Worm (Caenorhabditis elegans) whole organism, L1 larva: ENCODE data around the gene hil-1.

Experiments used
- Y116A8C.19 ChIP-seq: sonication (generic microtip); optimal IDR thresholded peaks from 2 replicates; lab custom pipeline; 2016; ENCODE audit warnings: missing compliant biosample characterization, missing genetic modification characterization, borderline replicate concordance
- aha-1 ChIP-seq: fragments of 150-350 bp; optimal IDR thresholded peaks from 2 replicates; lab custom pipeline; 2014; ENCODE audit warnings: missing biosample characterization, missing genetic modification characterization
- ama-1 ChIP-seq: fragments of 150-350 bp; optimal IDR thresholded peaks from 2 replicates; lab custom pipeline; 2014
- blmp-1 ChIP-seq: fragments of 150-350 bp; optimal IDR thresholded peaks from 2 replicates; lab custom pipeline; 2014; ENCODE audit warnings: missing biosample characterization, missing genetic modification characterization
- dpl-1 ChIP-seq, 3 experiments: fragments of 150-350 bp in 2 of 3; sonication (generic microtip) in 1 of 3; optimal IDR thresholded peaks; 2 replicates each; lab custom pipeline; 2014 to 2017; ENCODE audit warnings: missing biosample characterization in 3 of 3, missing genetic modification characterization in 3 of 3, missing genetic modification reagents in 3 of 3
- efl-1 ChIP-seq, 4 experiments: fragments of 150-350 bp; optimal IDR thresholded peaks in 3 of 4; peaks in 1 of 4; 1 replicate in 1 of 4; 2 replicates in 3 of 4; lab custom pipeline; 2014; ENCODE audit warnings: missing biosample characterization in 2 of 4, missing genetic modification characterization in 2 of 4, missing genetic modification reagents in 2 of 4
- efl-3 ChIP-seq: fragments of 200-800 bp; sonication (Bioruptor generic); optimal IDR thresholded peaks from 2 replicates; lab custom pipeline; 2018; ENCODE audit warnings: mild to moderate bottlenecking, missing genetic modification characterization, missing compliant biosample characterization
- egl-13 ChIP-seq: sonication (generic microtip); optimal IDR thresholded peaks from 2 replicates; lab custom pipeline; 2016; ENCODE audit warnings: missing genotype, missing genetic modification reagents, missing genetic modification characterization, missing compliant biosample characterization
- ets-5 ChIP-seq: fragments of 200-800 bp; sonication (Bioruptor generic); IDR thresholded peaks from 2 replicates; pipeline ENCODE4 v1.3.6; 2022; ENCODE audit warnings: missing genetic modification characterization, missing compliant biosample characterization
- fkh-4 ChIP-seq: sonication (generic microtip); optimal IDR thresholded peaks from 2 replicates; lab custom pipeline; 2016; ENCODE audit warnings: missing compliant biosample characterization, missing genetic modification characterization, borderline replicate concordance
- fkh-8 ChIP-seq: sonication (generic microtip); optimal IDR thresholded peaks from 2 replicates; lab custom pipeline; 2016; ENCODE audit warnings: mild to moderate bottlenecking, missing genetic modification characterization, missing compliant biosample characterization
- hpl-2 ChIP-seq: fragments of 150-350 bp; optimal IDR thresholded peaks from 2 replicates; lab custom pipeline; 2014; ENCODE audit warnings: missing biosample characterization, missing genetic modification reagents, missing genetic modification characterization
- isw-1 ChIP-seq: fragments of 200-800 bp; sonication (Bioruptor generic); IDR thresholded peaks from 2 replicates; pipeline ENCODE4 v1.3.6; 2022; ENCODE audit warnings: missing genetic modification characterization, missing compliant biosample characterization
- jun-1 ChIP-seq: fragments of 150-350 bp; optimal IDR thresholded peaks from 2 replicates; lab custom pipeline; 2014; ENCODE audit warnings: missing biosample characterization, missing genetic modification reagents, missing genetic modification characterization
- lin-35 ChIP-seq, 2 experiments: fragments of 150-350 bp; optimal IDR thresholded peaks; 2 replicates each; lab custom pipeline; 2014; ENCODE audit warnings: missing biosample characterization in 2 of 2, missing genetic modification characterization in 2 of 2, missing genetic modification reagents in 2 of 2
- lin-39 ChIP-seq: fragments of 150-350 bp; optimal IDR thresholded peaks from 2 replicates; lab custom pipeline; 2014; ENCODE audit warnings: missing biosample characterization, missing genetic modification reagents, missing genetic modification characterization
- lsy-2 ChIP-seq, 2 experiments: fragments of 150-350 bp; optimal IDR thresholded peaks; 2 replicates each; lab custom pipeline; 2014; ENCODE audit warnings: missing biosample characterization in 2 of 2, missing genetic modification characterization in 2 of 2
- nhr-11 ChIP-seq: fragments of 150-350 bp; optimal IDR thresholded peaks from 2 replicates; lab custom pipeline; 2014; ENCODE audit warnings: missing biosample characterization, missing genetic modification characterization
- nhr-237 ChIP-seq: fragments of 150-350 bp; optimal IDR thresholded peaks from 2 replicates; lab custom pipeline; 2014; ENCODE audit warnings: missing biosample characterization, missing genetic modification characterization
- nhr-47 ChIP-seq: sonication (generic microtip); optimal IDR thresholded peaks from 2 replicates; lab custom pipeline; 2016; ENCODE audit warnings: mild to moderate bottlenecking, missing genetic modification characterization, moderate library complexity, missing compliant biosample characterization
- nhr-90 ChIP-seq: sonication (generic microtip); optimal IDR thresholded peaks from 2 replicates; lab custom pipeline; 2016; ENCODE audit warnings: mild to moderate bottlenecking, missing genetic modification characterization, missing compliant biosample characterization; ENCODE audit not compliant: poor library complexity
- rnt-1 ChIP-seq: sonication (generic microtip); optimal IDR thresholded peaks from 2 replicates; lab custom pipeline; 2016; ENCODE audit warnings: mild to moderate bottlenecking, missing genetic modification characterization, moderate library complexity, missing compliant biosample characterization
- sox-4 ChIP-seq: sonication (generic microtip); optimal IDR thresholded peaks from 2 replicates; lab custom pipeline; 2016; ENCODE audit warnings: missing genetic modification characterization, missing compliant biosample characterization
- sptf-1 ChIP-seq: fragments of 150-350 bp; optimal IDR thresholded peaks from 2 replicates; lab custom pipeline; 2014; ENCODE audit warnings: missing biosample characterization, missing genetic modification characterization
- swsn-7 ChIP-seq: sonication (generic microtip); optimal IDR thresholded peaks from 2 replicates; lab custom pipeline; 2016; ENCODE audit warnings: missing genetic modification characterization, missing compliant biosample characterization
- unc-130 ChIP-seq: fragments of 150-350 bp; optimal IDR thresholded peaks from 2 replicates; lab custom pipeline; 2017; ENCODE audit warnings: missing biosample characterization, missing genetic modification characterization, inconsistent platforms
- unc-62 ChIP-seq: fragments of 150-350 bp; optimal IDR thresholded peaks from 2 replicates; lab custom pipeline; 2014; ENCODE audit warnings: missing biosample characterization, missing genetic modification reagents, missing genetic modification characterization

The hil-1 gene

DNA sequence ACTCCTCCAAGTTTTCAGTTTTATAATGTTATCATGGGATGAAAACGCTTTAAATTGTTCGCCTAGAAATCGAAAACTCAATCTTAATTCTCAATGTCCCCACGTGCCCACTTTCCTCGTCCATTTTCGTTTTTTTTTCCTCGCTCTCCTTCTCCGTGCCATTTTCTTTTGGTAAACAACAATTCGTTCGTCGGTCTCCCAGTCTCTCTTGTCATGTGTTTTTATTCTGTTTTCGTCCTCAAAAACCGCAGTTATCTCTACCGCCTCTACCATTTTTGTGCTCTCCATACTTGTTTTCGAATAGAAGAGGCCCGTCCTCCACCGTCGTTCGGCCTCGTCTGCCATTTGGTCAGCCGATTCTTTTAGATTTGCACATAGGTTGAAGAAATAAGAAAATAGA is 1.0 kb upstream of the hil-1 start (continued):
- no peak for TF ChIP-seq unc-62 (GFP tag; lab: Kevin White, UChicago)
- no peak for TF ChIP-seq Y116A8C.19 (tag; lab: Kevin White, UChicago)
- TF ChIP-seq lsy-2 (tag; optimal IDR thresholded peaks at IDR 0.05; lab: Kevin White, UChicago) = peak in 1 of 2 experiments; percentile 35
- TF ChIP-seq blmp-1 (tag; lab: Kevin White, UChicago) = peak; percentile 83
- peak; percentile 36 for TF ChIP-seq ama-1 (lab: Kevin White, UChicago)
- no peak for TF ChIP-seq nhr-47 (tag; lab: Kevin White, UChicago)
- TF ChIP-seq ets-5 (GFP tag; lab: Robert Waterston, UW) = no peak

ce11 chrV:14954633-14955032 is 5.1 kb downstream of the hil-1 start, which contains the start of gene C30G7.5:
Gene C30G7.5 (minus strand): TSS chrV:14954733.
- TF ChIP-seq fkh-8 (tag; lab: Kevin White, UChicago) (no peak), isw-1 (GFP tag; lab: Robert Waterston, UW) (no peak), efl-1 (optimal IDR thresholded peaks at IDR 0.05; lab: Kevin White, UChicago) (no peak), efl-1 (GFP tag; optimal IDR thresholded peaks at IDR 0.05 in 1 of 2; lab: Kevin White, UChicago) (no peak), sptf-1 (tag; lab: Kevin White, UChicago) (no peak), aha-1 (tag; lab: Kevin White, UChicago) (no peak), nhr-237 (tag; lab: Kevin White, UChicago) (no peak), nhr-90 (tag; lab: Kevin White, UChicago) (no peak), swsn-7 (tag; lab: Kevin White, UChicago) (no peak)

DNA sequence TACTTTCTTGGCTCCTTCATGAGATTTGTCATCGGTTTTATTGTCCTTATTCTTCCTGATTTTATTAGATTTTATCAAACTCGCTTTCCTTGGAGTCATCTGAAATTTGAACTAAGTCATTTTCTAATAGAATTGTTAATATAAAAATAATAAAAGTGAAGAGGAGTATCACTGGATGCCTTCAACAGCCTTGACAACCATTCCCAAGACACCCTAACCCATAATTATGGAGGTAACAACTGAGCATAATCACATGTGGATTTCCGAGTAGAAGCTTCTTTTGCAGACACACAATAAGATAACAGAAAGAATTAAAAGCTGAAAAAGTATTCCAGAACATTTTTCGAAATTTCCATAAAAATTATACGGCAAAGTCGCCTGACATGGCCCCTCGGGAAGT is 6.1 kb downstream of the hil-1 start, which contains the start of gene F02D8.9:
Gene F02D8.9, minus strand, starts transcription at position 101 of the 400 bp plus-strand sequence.
- TF ChIP-seq egl-13 (tag; lab: Kevin White, UChicago) = no peak
- no peak for TF ChIP-seq lin-39 (tag; lab: Kevin White, UChicago)

ce11 chrV:14971136-14971535 is 21.6 kb downstream of the hil-1 start, which contains the start of gene nlp-59:
Gene nlp-59 (plus strand): TSS chrV:14971436.
- TF ChIP-seq sox-4 (tag; lab: Kevin White, UChicago) (no peak), fkh-4 (tag; lab: Kevin White, UChicago) (no peak), lin-35 (GFP tag; optimal IDR thresholded peaks at IDR 0.05; lab: Kevin White, UChicago) (no peak), sptf-1 (tag; lab: Kevin White, UChicago) (no peak), nhr-11 (tag; lab: Kevin White, UChicago) (no peak), isw-1 (GFP tag; lab: Robert Waterston, UW) (no peak)
- TF ChIP-seq, all 84 proteins: peak for 0

DNA sequence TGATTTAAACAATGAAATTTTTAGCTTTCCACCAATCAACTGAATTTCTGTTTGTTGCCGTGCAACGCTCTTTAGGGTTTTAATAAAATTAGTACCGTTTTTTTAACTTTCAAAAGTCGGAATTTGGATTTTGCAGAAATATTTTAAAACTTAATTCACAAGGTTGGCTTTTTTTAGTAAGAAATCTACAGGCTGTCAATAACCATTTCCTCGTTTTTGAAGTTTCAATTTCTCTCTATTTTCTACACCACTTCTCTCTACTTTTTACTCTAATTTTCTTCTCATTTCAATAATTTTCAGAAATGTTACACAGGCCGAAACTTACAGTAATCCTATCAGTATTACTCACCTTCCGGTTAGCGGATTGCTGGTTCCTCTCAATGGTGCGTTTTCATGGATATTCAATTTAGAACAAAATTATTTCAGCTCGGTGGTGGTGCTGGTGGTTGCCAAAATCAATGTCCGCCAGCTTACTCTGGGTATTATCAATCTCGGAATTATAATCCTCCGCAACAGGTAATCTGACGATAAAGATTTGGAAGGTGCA is 28.7 kb downstream of the hil-1 start, which contains the start of the genes grd-12 and F02D8.1:
Gene grd-12, plus strand, starts transcription at position 301 of the 547 bp plus-strand sequence.
Gene F02D8.1, minus strand, starts transcription at position 497 of the 547 bp plus-strand sequence.
- TF ChIP-seq hpl-2 (no peak), unc-130 (tag; lab: Kevin White, UChicago) (no peak), jun-1 (tag; lab: Kevin White, UChicago) (no peak)
- TF ChIP-seq, all 84 proteins: peak for 0

- TF ChIP-seq dpl-1 (GFP tag; optimal IDR thresholded peaks at IDR 0.05; lab: Kevin White, UChicago) = no peak
- TF ChIP-seq fkh-8 (tag; lab: Kevin White, UChicago) = peak; percentile 19
Observed at ce11 chrV:14979937-14980336, 30.4 kb downstream of the hil-1 start, which contains the start of gene xbx-1. Gene xbx-1 (plus strand): TSS chrV:14980237.

ce11 chrV:14984593-14984992 is 35.0 kb downstream of the hil-1 start, which contains the start of gene F02D8.4:
Gene F02D8.4 (plus strand): TSS chrV:14984893.
- TF ChIP-seq blmp-1 (tag; lab: Kevin White, UChicago) (peak; percentile 44), efl-1 (optimal IDR thresholded peaks at IDR 0.05; lab: Kevin White, UChicago) (no peak), efl-1 (GFP tag; optimal IDR thresholded peaks at IDR 0.05 in 1 of 2; lab: Kevin White, UChicago) (peak in 1 of 2 experiments; percentile 51), rnt-1 (tag; lab: Kevin White, UChicago) (peak; percentile 29), efl-3 (no peak)
- TF ChIP-seq, all 84 proteins: peak for 3
